Fruit fly (Drosophila melanogaster) whole organism, embryonic: ENCODE measurements around the gene Prx5.

Source experiments
- Atf3 ChIP-seq: fragments of 200-800 bp; sonication (Bioruptor generic); optimal IDR thresholded peaks from 3 replicates; lab custom pipeline; 2016; ENCODE audit warnings: missing biosample characterization, missing genetic modification characterization
- CG10274 ChIP-seq: fragments of 200-800 bp; sonication (Bioruptor generic); optimal IDR thresholded peaks from 3 replicates; lab custom pipeline; 2017; ENCODE audit warnings: missing biosample characterization, mild to moderate bottlenecking, missing genetic modification characterization
- CG10979 ChIP-seq: fragments of 200-800 bp; sonication (Bioruptor generic); optimal IDR thresholded peaks from 2 replicates; lab custom pipeline; 2018; ENCODE audit warnings: missing biosample characterization, mild to moderate bottlenecking, missing genetic modification characterization, moderate library complexity
- CG11085 ChIP-seq: fragments of 200-800 bp; sonication (Bioruptor generic); IDR thresholded peaks from 2 replicates; pipeline ENCODE4 v1.3.6; 2022; ENCODE audit warnings: missing biosample characterization, missing genetic modification characterization
- CG11560 ChIP-seq: fragments of 200-800 bp; sonication (Bioruptor generic); IDR thresholded peaks from 3 replicates; pipeline ENCODE4 v1.3.6; 2022; ENCODE audit warnings: missing biosample characterization, missing genetic modification characterization
- CG14965 ChIP-seq: fragments of 200-800 bp; sonication (Bioruptor generic); optimal IDR thresholded peaks from 2 replicates; lab custom pipeline; 2016; ENCODE audit warnings: missing biosample characterization, missing genetic modification characterization, borderline replicate concordance
- CG1602 ChIP-seq: fragments of 200-800 bp; sonication (Bioruptor generic); optimal IDR thresholded peaks from 3 replicates; lab custom pipeline; 2016; ENCODE audit warnings: missing biosample characterization, missing genetic modification characterization
- CG1603 ChIP-seq: fragments of 200-800 bp; sonication (Bioruptor generic); optimal IDR thresholded peaks from 2 replicates; lab custom pipeline; 2019; ENCODE audit warnings: missing biosample characterization, mild to moderate bottlenecking, missing genetic modification characterization, moderate library complexity
- CG16779 ChIP-seq: fragments of 200-800 bp; sonication (Bioruptor generic); IDR thresholded peaks from 2 replicates; pipeline ENCODE4 v1.3.6; 2022; ENCODE audit warnings: missing biosample characterization, missing genetic modification characterization
- CG17359 ChIP-seq: fragments of 200-800 bp; sonication (Bioruptor generic); optimal IDR thresholded peaks from 3 replicates; lab custom pipeline; 2018; ENCODE audit warnings: missing biosample characterization, mild to moderate bottlenecking, missing genetic modification characterization, moderate library complexity
- CG18476 ChIP-seq: fragments of 200-800 bp; sonication (Bioruptor generic); optimal IDR thresholded peaks from 2 replicates; lab custom pipeline; 2016; ENCODE audit warnings: missing biosample characterization, mild to moderate bottlenecking, missing genetic modification characterization
- CG2116 ChIP-seq: fragments of 200-800 bp; sonication (Bioruptor generic); optimal IDR thresholded peaks from 3 replicates; lab custom pipeline; 2018; ENCODE audit warnings: missing biosample characterization, mild to moderate bottlenecking, missing genetic modification characterization
- CG30020 ChIP-seq: fragments of 200-800 bp; optimal IDR thresholded peaks from 2 replicates; lab custom pipeline; 2019; ENCODE audit warnings: missing biosample characterization, mild to moderate bottlenecking, missing genetic modification characterization, moderate library complexity
- CG3995 ChIP-seq: fragments of 200-800 bp; sonication (Bioruptor generic); optimal IDR thresholded peaks from 3 replicates; lab custom pipeline; 2016; ENCODE audit warnings: missing biosample characterization, missing genetic modification characterization
- CG4820 ChIP-seq: fragments of 200-800 bp; sonication (Bioruptor generic); optimal IDR thresholded peaks from 3 replicates; lab custom pipeline; 2016; ENCODE audit warnings: missing biosample characterization, missing genetic modification characterization
- CG5245 ChIP-seq: fragments of 200-800 bp; sonication (Bioruptor generic); optimal IDR thresholded peaks from 3 replicates; lab custom pipeline; 2016; ENCODE audit warnings: missing biosample characterization, missing genetic modification characterization
- CG7928 ChIP-seq: fragments of 200-800 bp; sonication (Bioruptor generic); optimal IDR thresholded peaks from 2 replicates; lab custom pipeline; 2017; ENCODE audit warnings: missing biosample characterization, mild to moderate bottlenecking, missing genetic modification characterization
- CG8290 ChIP-seq, 3 experiments: fragments of 200-800 bp; sonication (Bioruptor generic); optimal IDR thresholded peaks; 2 replicates each; lab custom pipeline; 2016 to 2019; ENCODE audit warnings: missing biosample characterization in 3 of 3, missing genetic modification characterization in 3 of 3, mild to moderate bottlenecking in 2 of 3, moderate library complexity in 1 of 3
- CG8478 ChIP-seq: fragments of >200 bp; optimal IDR thresholded peaks from 2 replicates; lab custom pipeline; 2018
- D19A ChIP-seq: fragments of 200-800 bp; optimal IDR thresholded peaks from 3 replicates; lab custom pipeline; 2019; ENCODE audit warnings: missing biosample characterization, mild to moderate bottlenecking, missing genetic modification characterization, moderate library complexity
- Doc2 ChIP-seq: fragments of 200-800 bp; sonication (Bioruptor generic); IDR thresholded peaks from 2 replicates; pipeline ENCODE4 v1.3.6; 2022; ENCODE audit warnings: missing biosample characterization, missing genetic modification characterization
- NFAT ChIP-seq: fragments of 200-800 bp; sonication (Bioruptor generic); IDR thresholded peaks from 2 replicates; pipeline ENCODE4 v1.3.6; 2022; ENCODE audit warnings: missing biosample characterization, missing genetic modification characterization
- Nf-YA ChIP-seq: fragments of 200-800 bp; sonication (Bioruptor generic); IDR thresholded peaks from 2 replicates; pipeline ENCODE4 v1.3.6; 2022; ENCODE audit warnings: missing biosample characterization, missing genetic modification characterization
- Ravus ChIP-seq: fragments of 200-800 bp; sonication (Bioruptor generic); IDR thresholded peaks from 2 replicates; pipeline ENCODE4 v1.3.6; 2022; ENCODE audit warnings: missing biosample characterization, missing genetic modification characterization
- Rx ChIP-seq: fragments of 200-800 bp; sonication (Bioruptor generic); IDR thresholded peaks from 2 replicates; pipeline ENCODE4 v1.3.6; 2022; ENCODE audit warnings: missing biosample characterization, missing genetic modification characterization
- Sin3A ChIP-seq: fragments of >200 bp; optimal IDR thresholded peaks from 2 replicates; lab custom pipeline; 2018
- Trl ChIP-seq, 3 experiments: fragments of >200 bp in 2 of 3; fragments of 200-800 bp in 1 of 3; sonication (Bioruptor generic) in 1 of 3; optimal IDR thresholded peaks; 2 replicates in 1 of 3; 3 replicates in 2 of 3; lab custom pipeline; 2016 to 2017; ENCODE audit warnings: missing biosample characterization in 1 of 3, missing genetic modification characterization in 1 of 3
- al ChIP-seq: fragments of 200-800 bp; sonication (Bioruptor generic); IDR thresholded peaks from 2 replicates; pipeline ENCODE4 v1.3.6; 2022; ENCODE audit warnings: missing biosample characterization, missing genetic modification characterization
- ap ChIP-seq: fragments of 200-800 bp; sonication (Bioruptor generic); IDR thresholded peaks from 2 replicates; pipeline ENCODE4 v1.3.6; 2022; ENCODE audit warnings: missing biosample characterization, missing genetic modification characterization
- ato ChIP-seq: fragments of 200-800 bp; sonication (Bioruptor generic); IDR thresholded peaks from 2 replicates; pipeline ENCODE4 v1.3.6; 2022; ENCODE audit warnings: missing biosample characterization, missing genetic modification characterization; ENCODE audit not compliant: partially characterized antibody
- chif ChIP-seq, 2 experiments: fragments of 200-800 bp; sonication (Bioruptor generic); optimal IDR thresholded peaks; 3 replicates each; lab custom pipeline; 2016; ENCODE audit warnings: missing biosample characterization in 2 of 2, missing genetic modification characterization in 2 of 2
- crp ChIP-seq, 2 experiments: fragments of 200-800 bp; sonication (Bioruptor generic); optimal IDR thresholded peaks; 2 replicates in 1 of 2; 3 replicates in 1 of 2; lab custom pipeline; 2017; ENCODE audit warnings: missing biosample characterization in 2 of 2, missing genetic modification characterization in 2 of 2, mild to moderate bottlenecking in 1 of 2, moderate library complexity in 1 of 2
- danr ChIP-seq: fragments of 200-800 bp; sonication (Bioruptor generic); IDR thresholded peaks from 2 replicates; pipeline ENCODE4 v1.3.6; 2022; ENCODE audit warnings: missing biosample characterization, missing genetic modification characterization
- esg ChIP-seq: fragments of 200-800 bp; sonication (Bioruptor generic); conservative IDR thresholded peaks from 2 replicates; pipeline ENCODE4 v1.3.6; 2022; ENCODE audit warnings: missing biosample characterization, missing genetic modification characterization
- eve ChIP-seq, 2 experiments: fragments of >200 bp; optimal IDR thresholded peaks; 2 replicates each; lab custom pipeline; 2017; ENCODE audit warnings: missing biosample characterization in 2 of 2, missing genetic modification characterization in 2 of 2
- ham ChIP-seq: fragments of 200-800 bp; sonication (Bioruptor generic); IDR thresholded peaks from 2 replicates; pipeline ENCODE4 v1.3.6; 2022; ENCODE audit warnings: missing biosample characterization, missing genetic modification characterization
- jigr1 ChIP-seq: fragments of 200-800 bp; sonication (Bioruptor generic); IDR thresholded peaks from 3 replicates; pipeline ENCODE4 v1.3.6; 2022; ENCODE audit warnings: missing biosample characterization, missing genetic modification characterization
- lmd ChIP-seq: fragments of 200-800 bp; sonication (Bioruptor generic); IDR thresholded peaks from 2 replicates; pipeline ENCODE4 v1.3.6; 2022; ENCODE audit warnings: missing biosample characterization, missing genetic modification characterization
- lov ChIP-seq, 2 experiments: fragments of 200-800 bp in 1 of 2; fragments of >200 bp in 1 of 2; sonication (Bioruptor generic) in 1 of 2; IDR thresholded peaks in 1 of 2; optimal IDR thresholded peaks in 1 of 2; 2 replicates in 1 of 2; 3 replicates in 1 of 2; pipeline versions ENCODE4 v1.3.6 to Lab custom; 2017 to 2022; ENCODE audit warnings: missing biosample characterization in 1 of 2, missing genetic modification characterization in 1 of 2
- nom ChIP-seq: fragments of 200-800 bp; sonication (Bioruptor generic); optimal IDR thresholded peaks from 2 replicates; lab custom pipeline; 2017; ENCODE audit warnings: missing biosample characterization, missing genetic modification characterization, mild to moderate bottlenecking, moderate library complexity, missing genetic modification reagents
- pan ChIP-seq, 4 experiments: fragments of >200 bp in 3 of 4; fragments of 200-800 bp in 1 of 4; sonication (Bioruptor generic) in 1 of 4; optimal IDR thresholded peaks in 3 of 4; IDR thresholded peaks in 1 of 4; 2 replicates each; pipeline versions ENCODE4 v1.3.6 to Lab custom; 2017 to 2022; ENCODE audit warnings: missing biosample characterization in 2 of 4, missing genetic modification characterization in 2 of 4, mixed read lengths in 1 of 4
- ranshi ChIP-seq: fragments of 200-800 bp; sonication (Bioruptor generic); IDR thresholded peaks from 2 replicates; pipeline ENCODE4 v1.3.6; 2022; ENCODE audit warnings: missing biosample characterization, missing genetic modification characterization
- rib ChIP-seq: fragments of 200-800 bp; sonication (Bioruptor generic); IDR thresholded peaks from 2 replicates; pipeline ENCODE4 v1.3.6; 2022; ENCODE audit warnings: missing biosample characterization, missing genetic modification characterization
- sna ChIP-seq: fragments of 200-800 bp; sonication (Bioruptor generic); IDR thresholded peaks from 2 replicates; pipeline ENCODE4 v1.3.6; 2022; ENCODE audit warnings: missing biosample characterization, missing genetic modification characterization; ENCODE audit not compliant: partially characterized antibody
- sr ChIP-seq: fragments of 200-800 bp; sonication (Bioruptor generic); IDR thresholded peaks from 3 replicates; pipeline ENCODE4 v1.3.6; 2022; ENCODE audit warnings: missing biosample characterization, missing genetic modification characterization
- tgo ChIP-seq: fragments of 200-800 bp; sonication (Bioruptor generic); IDR thresholded peaks from 3 replicates; pipeline ENCODE4 v1.3.6; 2022; ENCODE audit warnings: missing biosample characterization, missing genetic modification characterization
- zfh1 ChIP-seq: fragments of 200-800 bp; sonication (Bioruptor generic); IDR thresholded peaks from 3 replicates; pipeline ENCODE4 v1.3.6; 2022; ENCODE audit warnings: missing biosample characterization, missing genetic modification characterization

Gene Prx5

DNA sequence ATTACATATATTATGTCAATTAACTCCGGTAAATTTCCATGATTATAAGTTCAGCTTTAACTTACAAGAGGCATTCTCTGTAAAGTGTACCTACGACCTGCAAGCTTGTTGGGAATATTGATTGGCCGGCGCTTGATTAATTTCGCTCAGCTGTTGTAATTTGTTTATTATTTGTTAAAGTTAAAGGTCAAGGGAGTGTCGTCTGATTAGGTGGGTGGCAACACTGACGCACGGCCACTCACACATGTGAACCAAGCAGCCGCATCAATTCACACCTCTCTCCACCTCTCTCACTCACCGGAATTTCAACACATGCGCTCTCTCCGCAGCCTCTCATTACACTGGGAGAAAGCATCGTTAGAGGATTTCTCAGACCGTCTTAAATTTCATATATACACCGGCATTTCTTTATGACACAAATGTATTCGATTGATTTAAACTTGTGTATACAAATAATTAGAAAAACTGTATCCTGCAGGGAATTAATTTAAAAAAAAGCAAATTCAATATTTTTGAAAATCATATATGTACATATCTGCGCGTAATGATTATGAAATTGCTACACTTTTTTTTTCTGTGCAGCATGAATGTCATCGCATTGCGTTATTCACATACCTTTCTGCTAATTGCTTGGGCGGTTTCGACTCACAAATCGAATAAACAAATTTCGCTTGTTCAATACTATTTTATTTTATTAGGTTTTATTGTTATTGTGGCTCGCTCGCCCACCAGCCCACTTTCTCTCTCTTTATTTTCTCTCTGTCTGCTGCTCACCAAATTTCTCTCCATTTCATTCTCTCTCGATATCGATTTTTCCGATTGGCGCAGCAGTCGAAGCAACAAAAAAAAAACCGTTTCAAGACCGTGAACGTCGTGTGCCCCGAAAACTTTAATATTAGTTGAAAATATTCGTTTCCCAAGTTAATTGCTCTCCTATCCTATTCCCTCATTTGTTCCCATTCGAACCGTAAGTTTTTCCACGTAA, 5.2 kb upstream of the Prx5 start (continued):
- TF ChIP-seq CG30020 (tag; lab: Kevin White, UChicago) (no peak), CG1602 (peak; percentile 93), CG14965 (GFP tag; lab: Kevin White, UChicago) (peak; percentile 70), CG17359 (peak; percentile 95), CG10979 (peak; percentile 94), CG8290 (GFP tag; optimal IDR thresholded peaks at IDR 0.05; lab: Kevin White, UChicago) (peak; percentile 71), CG8290 (tag; optimal IDR thresholded peaks at IDR 0.05; lab: Kevin White, UChicago) (peak in 1 of 2 experiments; percentile 67), D19A (peak; percentile 92), ap (GFP tag; lab: Robert Waterston, UW) (peak; percentile 82), sna (GFP tag; lab: Robert Waterston, UW) (no peak), esg (GFP tag; lab: Robert Waterston, UW) (peak; percentile 86), lov (optimal IDR thresholded peaks at IDR 0.05; lab: Kevin White, UChicago) (no peak), lov (GFP tag; IDR thresholded peaks at IDR 0.05; lab: Robert Waterston, UW) (0 out of 3 replicates have a peak, but pooled peaks have one; percentile 49), CG7928 (GFP tag; lab: Kevin White, UChicago) (peak; percentile 56), crp (GFP tag; optimal IDR thresholded peaks at IDR 0.05; lab: Kevin White, UChicago) (peak in 1 of 2 experiments; percentile 62), CG5245 (GFP tag; lab: Kevin White, UChicago) (peak; percentile 89), CG4820 (peak; percentile 93), CG11085 (GFP tag; lab: Robert Waterston, UW) (peak; percentile 71), Nf-YA (peak; percentile 70), Sin3A (no peak), Ravus (peak; percentile 61), CG3995 (GFP tag; lab: Kevin White, UChicago) (peak; percentile 66), CG8478 (lab: Kevin White, UChicago) (no peak), lmd (GFP tag; lab: Robert Waterston, UW) (peak; percentile 94), ham (GFP tag; lab: Robert Waterston, UW) (no peak), nom (GFP tag; lab: Kevin White, UChicago) (no peak), Atf3 (GFP tag; lab: Kevin White, UChicago) (peak; percentile 88), jigr1 (GFP tag; lab: Robert Waterston, UW) (peak; percentile 48; the same call in 2 of the 3 replicates), CG10274 (peak; percentile 80), chif (GFP tag; optimal IDR thresholded peaks at IDR 0.05; lab: Kevin White, UChicago) (peak; percentile 88 to 93), CG16779 (0 out of 2 replicates have a peak, but pooled peaks have one; percentile 15), NFAT (GFP tag; lab: Robert Waterston, UW) (peak; percentile 63; the same call in 1 of the 2 replicates), CG11560 (peak; percentile 71; the same call in 2 of the 3 replicates), tgo (GFP tag; lab: Robert Waterston, UW) (peak; percentile 91), pan (optimal IDR thresholded peaks at IDR 0.05; lab: Kevin White, UChicago) (no peak), pan (GFP tag; optimal IDR thresholded peaks at IDR 0.05 in 1 of 2, IDR thresholded peaks at IDR 0.05 in 1 of 2) (peak in 1 of 2 experiments; percentile 91), eve (GFP tag; optimal IDR thresholded peaks at IDR 0.05; lab: Kevin White, UChicago) (no peak), ranshi (GFP tag; lab: Robert Waterston, UW) (peak; percentile 86), Rx (GFP tag; lab: Robert Waterston, UW) (peak; percentile 66), sr (no peak), al (GFP tag; lab: Robert Waterston, UW) (peak; percentile 87), zfh1 (GFP tag; lab: Robert Waterston, UW) (peak; percentile 92), CG1603 (tag; lab: Kevin White, UChicago) (no peak), Doc2 (GFP tag; lab: Robert Waterston, UW) (peak; percentile 58; the same call in 1 of the 2 replicates), Trl (optimal IDR thresholded peaks at IDR 0.05; lab: Kevin White, UChicago) (peak; percentile 76 to 77), Trl (GFP tag; optimal IDR thresholded peaks at IDR 0.05; lab: Kevin White, UChicago) (peak; percentile 74), CG2116 (GFP tag; lab: Kevin White, UChicago) (peak; percentile 75), ato (GFP tag; lab: Robert Waterston, UW) (no peak), rib (no peak; the same call in 1 of the 2 replicates), danr (GFP tag; lab: Robert Waterston, UW) (peak; percentile 66), CG18476 (GFP tag; lab: Kevin White, UChicago) (peak; percentile 93)
